Fruit fly (Drosophila melanogaster): ENCODE data around the gene mge.

mge gene

DNA sequence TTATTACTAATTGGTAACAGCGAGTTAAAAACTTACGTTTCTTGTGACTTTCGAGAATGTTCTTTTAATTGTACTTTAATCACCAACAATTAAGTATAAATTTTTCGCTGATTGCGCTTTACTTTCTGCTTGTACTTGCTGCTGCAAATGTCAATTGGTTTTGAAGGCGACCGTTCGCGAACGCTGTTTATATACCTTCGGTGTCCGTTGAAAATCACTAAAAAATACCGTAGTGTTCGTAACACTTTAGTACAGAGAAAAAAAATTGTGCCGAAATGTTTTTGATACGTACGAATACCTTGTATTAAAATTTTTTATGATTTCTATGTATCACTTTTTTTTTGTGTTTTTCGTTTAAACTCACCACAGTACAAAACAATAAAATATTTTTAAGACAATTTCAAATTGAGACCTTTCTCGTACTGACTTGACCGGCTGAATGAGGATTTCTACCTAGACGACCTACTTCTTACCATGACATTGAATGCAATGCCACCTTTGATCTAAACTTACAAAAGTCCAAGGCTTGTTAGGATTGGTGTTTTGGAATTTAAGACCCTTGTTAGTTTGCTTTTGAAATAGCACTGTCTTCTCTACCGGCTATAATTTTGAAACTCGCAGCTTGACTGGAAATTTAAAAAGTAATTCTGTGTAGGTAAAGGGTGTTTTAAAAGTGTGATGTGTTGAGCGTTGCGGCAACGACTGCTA is 7.1 kb downstream of the mge start, which contains the start of gene Ubi-p63E:
TSS of gene Ubi-p63E (minus strand) at position 694 of the 708 bp plus-strand sequence.
- TF ChIP-seq Hr4 (GFP tag; optimal IDR thresholded peaks at IDR 0.05) (peak; percentile 60), Sox15 (GFP tag; optimal IDR thresholded peaks at IDR 0.05) (peak; percentile 68), CG11294 (GFP tag; IDR thresholded peaks at IDR 0.05) (no peak), CG6808 (GFP tag; optimal IDR thresholded peaks at IDR 0.05) (peak; percentile 44), CG16779 (tag; optimal IDR thresholded peaks at IDR 0.05) (no peak), Hr39 (GFP tag; optimal IDR thresholded peaks at IDR 0.05) (peak; percentile 66), acj6 (GFP tag; optimal IDR thresholded peaks at IDR 0.05) (peak; percentile 61), esn (GFP tag; optimal IDR thresholded peaks at IDR 0.05) (peak; percentile 76), CG7368 (GFP tag; optimal IDR thresholded peaks at IDR 0.05) (peak; percentile 28), Hr38 (GFP tag; optimal IDR thresholded peaks at IDR 0.05) (no peak), CG34406 (GFP tag; optimal IDR thresholded peaks at IDR 0.05) (peak; percentile 47), CG10631 (GFP tag; optimal IDR thresholded peaks at IDR 0.05) (peak; percentile 71), Ets96B (tag; optimal IDR thresholded peaks at IDR 0.05) (peak; percentile 31), fd85E (GFP tag; optimal IDR thresholded peaks at IDR 0.05) (peak; percentile 11), CG1621 (tag; optimal IDR thresholded peaks at IDR 0.05) (peak; percentile 26), Eip75B (GFP tag; optimal IDR thresholded peaks at IDR 0.05) (peak; percentile 54), Sox102F (GFP tag; optimal IDR thresholded peaks at IDR 0.05) (peak; percentile 62), Ets21C (GFP tag; optimal IDR thresholded peaks at IDR 0.05) (peak; percentile 61), CG11902 (GFP tag; optimal IDR thresholded peaks at IDR 0.05) (peak; percentile 59), CG10669 (GFP tag; optimal IDR thresholded peaks at IDR 0.05) (peak; percentile 49), cyc (GFP tag; optimal IDR thresholded peaks at IDR 0.05) (peak; percentile 57), CG3032 (tag; optimal IDR thresholded peaks at IDR 0.05) (peak; percentile 45), fd59A (GFP tag; optimal IDR thresholded peaks at IDR 0.05) (peak; percentile 35), OdsH (GFP tag; optimal IDR thresholded peaks at IDR 0.05) (peak; percentile 60), CG31627 (GFP tag; optimal IDR thresholded peaks at IDR 0.05) (peak; percentile 79), svp (GFP tag) (peak; percentile 81), CG4318 (GFP tag; optimal IDR thresholded peaks at IDR 0.05) (peak; percentile 56), spab (GFP tag; optimal IDR thresholded peaks at IDR 0.05) (peak; percentile 51), Blimp-1 (GFP tag; optimal IDR thresholded peaks at IDR 0.05) (no peak), fkh (GFP tag; optimal IDR thresholded peaks at IDR 0.05) (no peak), CG8319 (GFP tag; optimal IDR thresholded peaks at IDR 0.05) (peak; percentile 30), CG8632 (GFP tag; optimal IDR thresholded peaks at IDR 0.05) (peak; percentile 49), pdm3 (GFP tag; optimal IDR thresholded peaks at IDR 0.05) (peak; percentile 75), CG6163 (GFP tag; IDR thresholded peaks at IDR 0.05) (no peak), dac (GFP tag; optimal IDR thresholded peaks at IDR 0.05) (peak; percentile 20), CG15336 (GFP tag; IDR thresholded peaks at IDR 0.05) (no peak), eg (GFP tag; IDR thresholded peaks at IDR 0.05) (no peak), CG11762 (GFP tag; optimal IDR thresholded peaks at IDR 0.05; ENCODE audit: insufficient read depth) (no peak), CG6792 (GFP tag; optimal IDR thresholded peaks at IDR 0.05) (peak; percentile 58), CG32006 (GFP tag; optimal IDR thresholded peaks at IDR 0.05) (peak; percentile 72), CG6854 (GFP tag; optimal IDR thresholded peaks at IDR 0.05) (peak; percentile 29), Met (GFP tag; optimal IDR thresholded peaks at IDR 0.05) (peak; percentile 66), ss (GFP tag; optimal IDR thresholded peaks at IDR 0.05) (peak in 1 of 2 experiments; percentile 32), salr (GFP tag; optimal IDR thresholded peaks at IDR 0.05) (peak in 1 of 2 experiments; percentile 77), dsx (GFP tag; optimal IDR thresholded peaks at IDR 0.05; ENCODE audit: poor library complexity, severe bottlenecking) (no peak), Lpt (GFP tag; optimal IDR thresholded peaks at IDR 0.05) (peak; percentile 31), lz (GFP tag; optimal IDR thresholded peaks at IDR 0.05) (peak; percentile 77), vri (GFP tag; optimal IDR thresholded peaks at IDR 0.05) (peak; percentile 57), CG9139 (GFP tag; optimal IDR thresholded peaks at IDR 0.05) (peak; percentile 55), Eip93F (GFP tag; optimal IDR thresholded peaks at IDR 0.05) (no peak)
